Fruit fly (Drosophila melanogaster): Measurements from ENCODE around the gene CG31909.

The CG31909 gene

dm6 chr2L:7256144-7256543 lies 1.2 kb upstream of the CG31909 start (continued):
- TF ChIP-seq Scr (GFP tag; IDR thresholded peaks at IDR 0.05; ENCODE audit: partially characterized antibody) (peak; percentile 44; the same call in 1 of the 2 replicates), Doc3 (GFP tag; IDR thresholded peaks at IDR 0.05; ENCODE audit: partially characterized antibody) (no peak), wdn (GFP tag; IDR thresholded peaks at IDR 0.05) (no peak), Sox100B (GFP tag; optimal IDR thresholded peaks at IDR 0.05) (no peak), Optix (GFP tag; IDR thresholded peaks at IDR 0.05) (no peak), Opbp (GFP tag; IDR thresholded peaks at IDR 0.05; ENCODE audit: partially characterized antibody) (0 out of 3 replicates have a peak, but pooled peaks have one; percentile 47), pan (optimal IDR thresholded peaks at IDR 0.05) (no peak), pan (GFP tag; optimal IDR thresholded peaks at IDR 0.05 in 1 of 2, IDR thresholded peaks at IDR 0.05 in 1 of 2) (no peak)

dm6 chr2L:7258105-7258504 lies 793 bp downstream of the CG31909 start:
- TF ChIP-seq CG8089 (GFP tag; optimal IDR thresholded peaks at IDR 0.05) = peak; percentile 38
- peak; percentile 22; the same call in 1 of the 2 replicates for TF ChIP-seq CG7372 (GFP tag; IDR thresholded peaks at IDR 0.05)
- no peak for TF ChIP-seq Tbp (GFP tag; optimal IDR thresholded peaks at IDR 0.05)
- TF ChIP-seq az2 (GFP tag; optimal IDR thresholded peaks at IDR 0.05) = peak; percentile 64
- no peak for TF ChIP-seq nom (GFP tag; optimal IDR thresholded peaks at IDR 0.05)
- TF ChIP-seq CG33213 (GFP tag; optimal IDR thresholded peaks at IDR 0.05) = peak; percentile 57
- peak; percentile 50; the same call in 1 of the 2 replicates for TF ChIP-seq sob (GFP tag; IDR thresholded peaks at IDR 0.05)
- no peak for TF ChIP-seq psq (GFP tag; optimal IDR thresholded peaks at IDR 0.05)
- no peak for TF ChIP-seq h (optimal IDR thresholded peaks at IDR 0.05)
- TF ChIP-seq gsb-n (tag; optimal IDR thresholded peaks at IDR 0.05) = peak; percentile 15
- TF ChIP-seq CG1233 (GFP tag; optimal IDR thresholded peaks at IDR 0.05) = no peak
- TF ChIP-seq CG17912 (GFP tag; optimal IDR thresholded peaks at IDR 0.05) = peak; percentile 52
- TF ChIP-seq Nf-YA (GFP tag; IDR thresholded peaks at IDR 0.05) = no peak
- TF ChIP-seq CG10209 (GFP tag; optimal IDR thresholded peaks at IDR 0.05) = peak; percentile 44
- TF ChIP-seq zen (tag; optimal IDR thresholded peaks at IDR 0.05) = peak; percentile 43
- no peak for TF ChIP-seq CG7556 (GFP tag; optimal IDR thresholded peaks at IDR 0.05)
- TF ChIP-seq oc (tag; optimal IDR thresholded peaks at IDR 0.05) = no peak
- TF ChIP-seq prd (optimal IDR thresholded peaks at IDR 0.05) = no peak
- peak; percentile 34; the same call in 2 of the 3 replicates for TF ChIP-seq prd (GFP tag; IDR thresholded peaks at IDR 0.05)
- TF ChIP-seq ham (GFP tag; IDR thresholded peaks at IDR 0.05) = no peak
- peak; percentile 78 for TF ChIP-seq CG5245 (GFP tag; optimal IDR thresholded peaks at IDR 0.05)
- TF ChIP-seq CG8924 (tag; optimal IDR thresholded peaks at IDR 0.05) = no peak
- TF ChIP-seq peb (GFP tag; IDR thresholded peaks at IDR 0.05) = 0 out of 2 replicates have a peak, but pooled peaks have one; percentile 13
- no peak for TF ChIP-seq lov (optimal IDR thresholded peaks at IDR 0.05)
- no peak for TF ChIP-seq lov (GFP tag; IDR thresholded peaks at IDR 0.05)
- peak; percentile 17 for TF ChIP-seq CG13123 (GFP tag; optimal IDR thresholded peaks at IDR 0.05)
- peak; percentile 34 for TF ChIP-seq unpg (GFP tag; optimal IDR thresholded peaks at IDR 0.05)
- TF ChIP-seq gro (GFP tag; optimal IDR thresholded peaks at IDR 0.05) = peak; percentile 11
- peak; percentile 31 for TF ChIP-seq lab (GFP tag; optimal IDR thresholded peaks at IDR 0.05)
- peak; percentile 50 for TF ChIP-seq NC2β (GFP tag; optimal IDR thresholded peaks at IDR 0.05)
- no peak for TF ChIP-seq HLHmδ (GFP tag; optimal IDR thresholded peaks at IDR 0.05)
- peak; percentile 71 for TF ChIP-seq NfI (GFP tag; optimal IDR thresholded peaks at IDR 0.05)
- TF ChIP-seq hb (GFP tag; IDR thresholded peaks at IDR 0.05; ENCODE audit: partially characterized antibody) = no peak
- TF ChIP-seq HHEX (GFP tag; optimal IDR thresholded peaks at IDR 0.05) = peak; percentile 34
- TF ChIP-seq Dip2 (GFP tag; IDR thresholded peaks at IDR 0.05) = peak; percentile 96
- peak; percentile 30 for TF ChIP-seq CG10654 (GFP tag; optimal IDR thresholded peaks at IDR 0.05)
- peak; percentile 8 for TF ChIP-seq ewg (GFP tag; optimal IDR thresholded peaks at IDR 0.05)
- no peak for TF ChIP-seq wek (GFP tag; optimal IDR thresholded peaks at IDR 0.05)
- peak; percentile 31 for TF ChIP-seq ind (GFP tag; optimal IDR thresholded peaks at IDR 0.05)
- TF ChIP-seq emc (GFP tag; optimal IDR thresholded peaks at IDR 0.05) = no peak
- TF ChIP-seq CG6813 (GFP tag; optimal IDR thresholded peaks at IDR 0.05) = no peak
- no peak for TF ChIP-seq pan (optimal IDR thresholded peaks at IDR 0.05)
- TF ChIP-seq pan (GFP tag; optimal IDR thresholded peaks at IDR 0.05 in 1 of 2, IDR thresholded peaks at IDR 0.05 in 1 of 2) = peak in 1 of 2 experiments; percentile 58
- no peak for TF ChIP-seq luna (GFP tag; optimal IDR thresholded peaks at IDR 0.05)
